Worm (Caenorhabditis elegans) whole organism, early embryonic: ENCODE measurements around the gene C26E6.12.
A peak's percentile ranks its signal among the peaks of the same experiment; 100 is the strongest.
"Not testable (repeated sequence)": the region's sequence is repeated elsewhere in the genome, so short reads cannot be mapped to it uniquely, and the experiment has no call there.

Experiments used
- B0310.2 ChIP-seq: sonication (generic microtip); optimal IDR thresholded peaks from 2 replicates; lab custom pipeline; 2016; ENCODE audit warnings: mild to moderate bottlenecking, missing genetic modification characterization, missing compliant biosample characterization
- F13C5.2 ChIP-seq: sonication (generic microtip); optimal IDR thresholded peaks from 2 replicates; lab custom pipeline; 2017; ENCODE audit warnings: mild to moderate bottlenecking, missing genetic modification characterization, inconsistent platforms, missing compliant biosample characterization
- aly-1 ChIP-seq: sonication (generic microtip); optimal IDR thresholded peaks from 2 replicates; lab custom pipeline; 2016; ENCODE audit warnings: missing genetic modification characterization, missing compliant biosample characterization
- ama-1 ChIP-seq: fragments of 150-350 bp; optimal IDR thresholded peaks from 2 replicates; lab custom pipeline; 2014
- ceh-13 ChIP-seq: fragments of 200-800 bp; sonication (Bioruptor generic); optimal IDR thresholded peaks from 2 replicates; lab custom pipeline; 2018; ENCODE audit warnings: mild to moderate bottlenecking, missing genetic modification characterization, missing compliant biosample characterization
- ceh-36 ChIP-seq: sonication (generic microtip); optimal IDR thresholded peaks from 2 replicates; lab custom pipeline; 2016; ENCODE audit warnings: missing genetic modification characterization, inconsistent platforms, missing compliant biosample characterization
- ets-7 ChIP-seq: sonication (generic microtip); optimal IDR thresholded peaks from 2 replicates; lab custom pipeline; 2016; ENCODE audit warnings: missing genotype, missing genetic modification characterization, missing compliant biosample characterization
- flt-1 ChIP-seq: fragments of 200-800 bp; sonication (Bioruptor generic); IDR thresholded peaks from 2 replicates; pipeline ENCODE4 v1.3.6; 2022; ENCODE audit warnings: missing genetic modification characterization, missing compliant biosample characterization
- hmbx-1 ChIP-seq: sonication (generic microtip); optimal IDR thresholded peaks from 2 replicates; lab custom pipeline; 2016; ENCODE audit warnings: mild to moderate bottlenecking, missing genetic modification characterization, missing compliant biosample characterization
- hmg-4 ChIP-seq: fragments of 200-800 bp; sonication (Bioruptor generic); optimal IDR thresholded peaks from 2 replicates; lab custom pipeline; 2018; ENCODE audit warnings: mild to moderate bottlenecking, missing genetic modification characterization, missing compliant biosample characterization
- hnd-1 ChIP-seq: sonication (generic microtip); optimal IDR thresholded peaks from 2 replicates; lab custom pipeline; 2016; ENCODE audit warnings: missing genetic modification characterization, missing compliant biosample characterization
- pes-1 ChIP-seq: fragments of 200-800 bp; sonication (Bioruptor generic); IDR thresholded peaks from 2 replicates; pipeline ENCODE4 v1.3.6; 2022; ENCODE audit warnings: missing genetic modification reagents, missing genetic modification characterization, missing compliant biosample characterization
- scrt-1 ChIP-seq: fragments of 200-800 bp; sonication (Bioruptor generic); IDR thresholded peaks from 2 replicates; pipeline ENCODE4 v1.3.6; 2022; ENCODE audit warnings: missing genetic modification characterization, missing compliant biosample characterization
- sea-1 ChIP-seq: fragments of 200-800 bp; sonication (Bioruptor generic); conservative IDR thresholded peaks from 2 replicates; pipeline ENCODE4 v1.3.6; 2022; ENCODE audit warnings: missing genetic modification characterization, missing compliant biosample characterization
- tbx-11 ChIP-seq: fragments of 200-800 bp; sonication (Bioruptor generic); IDR thresholded peaks from 2 replicates; pipeline ENCODE4 v1.3.6; 2022; ENCODE audit warnings: missing genetic modification characterization, missing compliant biosample characterization
- tbx-37 ChIP-seq: fragments of 200-800 bp; sonication (Bioruptor generic); conservative IDR thresholded peaks from 2 replicates; pipeline ENCODE4 v1.3.6; 2022; ENCODE audit warnings: missing genetic modification reagents, missing genetic modification characterization, missing compliant biosample characterization
- tra-4 ChIP-seq: sonication (generic microtip); optimal IDR thresholded peaks from 2 replicates; lab custom pipeline; 2017; ENCODE audit warnings: missing genetic modification characterization, missing compliant biosample characterization

The C26E6.12 gene

DNA sequence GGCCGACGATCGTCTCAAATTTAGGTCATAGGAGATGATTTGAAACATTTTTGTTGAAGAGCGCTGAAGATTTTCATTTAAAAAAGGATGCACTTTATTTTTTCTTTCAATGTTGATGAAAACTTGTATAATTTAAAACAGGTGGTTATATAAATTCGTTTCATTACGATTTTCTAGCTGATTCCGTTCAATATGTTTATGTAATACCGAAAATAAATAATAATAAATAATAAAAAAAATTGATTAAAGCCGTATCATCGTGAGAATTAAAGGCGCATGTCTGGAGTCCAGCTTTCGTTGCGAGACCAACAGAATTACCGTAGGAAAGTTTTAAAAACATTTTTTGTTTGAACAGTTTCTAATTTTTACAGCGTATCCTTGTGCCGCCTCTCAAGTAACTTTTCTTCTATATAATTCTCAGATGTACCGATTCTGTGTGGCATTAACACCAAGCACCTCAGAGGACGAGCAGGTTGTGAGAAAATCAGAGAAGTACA, at the start of gene C26E6.12, which contains the start of gene eri-9:
Gene C26E6.12 (minus strand): TSS at position 51 of the 497 bp plus-strand sequence.
Gene eri-9 (plus strand): TSS at position 248 of the 497 bp plus-strand sequence.
- no peak for TF ChIP-seq hmbx-1 (tag; lab: Kevin White, UChicago)
- TF ChIP-seq ama-1 = no peak
- TF ChIP-seq ets-7 = no peak
- no peak for TF ChIP-seq aly-1 (tag; lab: Kevin White, UChicago)
- no peak for TF ChIP-seq tbx-11 (GFP tag; lab: Robert Waterston, UW)
- no peak for TF ChIP-seq flt-1 (GFP tag; lab: Robert Waterston, UW)
- no peak for TF ChIP-seq ceh-36 (tag; lab: Kevin White, UChicago)
- no peak for TF ChIP-seq hnd-1 (tag; lab: Kevin White, UChicago)
- TF ChIP-seq tra-4 (tag; lab: Kevin White, UChicago) = no peak
- TF ChIP-seq tbx-37 (GFP tag; lab: Robert Waterston, UW) = no peak
- TF ChIP-seq scrt-1 (GFP tag; lab: Robert Waterston, UW) = no peak
- no peak for TF ChIP-seq F13C5.2
- TF ChIP-seq hmg-4 (GFP tag; lab: Kevin White, UChicago) = no peak
- TF ChIP-seq ceh-13 (GFP tag; lab: Kevin White, UChicago) = no peak
- no peak for TF ChIP-seq sea-1 (GFP tag; lab: Robert Waterston, UW)
- no peak for TF ChIP-seq pes-1 (GFP tag; lab: Robert Waterston, UW)
- TF ChIP-seq B0310.2 (tag; lab: Kevin White, UChicago) = no peak

DNA sequence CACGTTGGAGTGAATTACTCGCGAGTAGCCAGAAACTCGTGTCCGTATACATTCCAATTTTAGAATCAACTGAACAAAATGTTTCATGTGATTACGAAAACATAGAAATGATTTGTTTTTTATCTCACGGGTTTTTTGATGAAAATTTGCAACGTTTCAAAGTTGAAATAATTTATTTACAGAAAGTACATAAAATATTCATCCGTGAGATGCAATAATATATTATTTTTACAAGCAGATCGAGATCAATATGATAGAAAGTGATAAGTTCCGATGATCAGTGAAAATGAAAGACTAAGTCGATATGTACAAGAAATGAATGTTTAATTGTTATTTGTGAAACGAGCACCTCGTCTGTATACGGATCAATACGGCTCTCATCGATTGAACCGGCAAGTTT, 48.3 kb upstream of the C26E6.12 start, which contains the start of gene C27F2.6:
Gene C27F2.6 (minus strand): TSS at position 101 of the 400 bp plus-strand sequence.
- TF ChIP-seq hnd-1 (tag; lab: Kevin White, UChicago); F13C5.2; sea-1 (GFP tag; lab: Robert Waterston, UW): not testable (repeated sequence)

DNA sequence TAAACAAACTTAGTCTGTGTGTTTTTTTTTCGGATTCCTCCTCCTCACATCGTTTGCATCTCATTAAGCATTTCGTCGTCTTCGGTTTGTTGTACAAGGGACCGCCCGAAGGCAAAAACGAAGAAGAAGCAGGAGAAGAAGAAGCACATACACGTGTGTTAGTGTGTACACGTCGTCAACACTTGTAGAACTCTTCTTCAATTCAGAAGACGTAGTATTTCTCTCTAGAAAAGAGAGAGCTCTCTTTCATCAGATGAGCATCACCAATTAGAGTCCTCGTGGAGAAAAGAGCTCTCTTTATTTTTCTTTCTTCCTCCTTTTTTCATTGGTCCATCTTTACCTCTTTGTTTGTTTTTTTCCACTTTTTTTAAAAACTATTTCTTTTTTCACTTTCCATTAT, 36.1 kb upstream of the C26E6.12 start:
- TF ChIP-seq F13C5.2 (no peak), B0310.2 (tag; lab: Kevin White, UChicago) (no peak), sea-1 (GFP tag; lab: Robert Waterston, UW) (no peak), hnd-1 (tag; lab: Kevin White, UChicago) (no peak)

DNA sequence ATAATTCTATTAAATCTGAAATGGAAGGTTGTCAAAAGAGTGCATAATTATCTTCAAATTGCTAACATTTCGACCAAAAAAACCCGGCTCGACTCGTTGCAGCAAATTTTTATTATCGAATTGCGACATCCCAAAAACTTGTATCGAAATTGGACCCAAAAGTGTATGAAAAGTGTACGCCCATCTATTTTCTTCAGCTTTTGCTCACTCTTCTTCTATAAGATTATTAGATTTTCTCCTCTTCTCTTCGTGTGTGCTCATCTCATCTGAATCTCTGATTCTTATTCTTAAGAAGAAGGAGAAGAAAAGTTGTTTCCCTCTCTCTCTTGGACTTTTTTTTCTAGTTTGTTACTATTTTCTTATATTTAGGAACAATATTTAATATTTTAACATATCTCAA, 35.2 kb upstream of the C26E6.12 start:
- TF ChIP-seq ets-7 (no peak), hmg-4 (GFP tag; lab: Kevin White, UChicago) (no peak), B0310.2 (tag; lab: Kevin White, UChicago) (no peak), tbx-37 (GFP tag; lab: Robert Waterston, UW) (no peak), flt-1 (GFP tag; lab: Robert Waterston, UW) (no peak), tbx-11 (GFP tag; lab: Robert Waterston, UW) (no peak), ama-1 (no peak), sea-1 (GFP tag; lab: Robert Waterston, UW) (no peak), pes-1 (GFP tag; lab: Robert Waterston, UW) (no peak), tra-4 (tag; lab: Kevin White, UChicago) (no peak), ceh-36 (tag; lab: Kevin White, UChicago) (no peak), aly-1 (tag; lab: Kevin White, UChicago) (no peak), hnd-1 (tag; lab: Kevin White, UChicago) (no peak), scrt-1 (GFP tag; lab: Robert Waterston, UW) (no peak), F13C5.2 (no peak), hmbx-1 (tag; lab: Kevin White, UChicago) (no peak)

DNA sequence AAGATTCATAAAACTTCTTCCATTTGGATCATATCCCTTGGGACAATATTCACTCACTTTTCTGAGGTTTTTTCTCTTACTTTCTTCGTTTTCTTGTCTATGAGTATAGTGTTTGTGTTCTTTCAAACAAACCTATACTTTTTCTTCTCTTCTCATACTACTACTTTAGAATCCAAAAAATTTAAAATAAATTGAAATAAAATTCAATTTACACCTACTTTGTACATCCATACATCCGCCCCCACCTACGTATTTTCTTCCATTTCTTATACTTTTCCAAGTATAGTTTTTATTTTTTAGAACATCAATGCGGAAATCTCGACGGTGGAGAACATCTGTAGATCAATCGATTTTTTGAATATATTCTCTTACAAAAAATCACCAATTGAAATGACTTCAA, 33.2 kb upstream of the C26E6.12 start, which contains the start of gene nca-2:
Gene nca-2 (plus strand): TSS at position 301 of the 400 bp plus-strand sequence.
- no peak for TF ChIP-seq hmbx-1 (tag; lab: Kevin White, UChicago)
- TF ChIP-seq tbx-37 (GFP tag; lab: Robert Waterston, UW) = no peak
- TF ChIP-seq tbx-11 (GFP tag; lab: Robert Waterston, UW) = no peak
- no peak for TF ChIP-seq hmg-4 (GFP tag; lab: Kevin White, UChicago)
- no peak for TF ChIP-seq ets-7
- no peak for TF ChIP-seq pes-1 (GFP tag; lab: Robert Waterston, UW)
- TF ChIP-seq F13C5.2 = no peak
- TF ChIP-seq ceh-36 (tag; lab: Kevin White, UChicago) = no peak
- no peak for TF ChIP-seq flt-1 (GFP tag; lab: Robert Waterston, UW)
- no peak for TF ChIP-seq ceh-13 (GFP tag; lab: Kevin White, UChicago)
- no peak for TF ChIP-seq aly-1 (tag; lab: Kevin White, UChicago)
- no peak for TF ChIP-seq scrt-1 (GFP tag; lab: Robert Waterston, UW)
- TF ChIP-seq sea-1 (GFP tag; lab: Robert Waterston, UW) = no peak
- no peak for TF ChIP-seq B0310.2 (tag; lab: Kevin White, UChicago)
- TF ChIP-seq hnd-1 (tag; lab: Kevin White, UChicago) = no peak
- TF ChIP-seq tra-4 (tag; lab: Kevin White, UChicago) = no peak

DNA sequence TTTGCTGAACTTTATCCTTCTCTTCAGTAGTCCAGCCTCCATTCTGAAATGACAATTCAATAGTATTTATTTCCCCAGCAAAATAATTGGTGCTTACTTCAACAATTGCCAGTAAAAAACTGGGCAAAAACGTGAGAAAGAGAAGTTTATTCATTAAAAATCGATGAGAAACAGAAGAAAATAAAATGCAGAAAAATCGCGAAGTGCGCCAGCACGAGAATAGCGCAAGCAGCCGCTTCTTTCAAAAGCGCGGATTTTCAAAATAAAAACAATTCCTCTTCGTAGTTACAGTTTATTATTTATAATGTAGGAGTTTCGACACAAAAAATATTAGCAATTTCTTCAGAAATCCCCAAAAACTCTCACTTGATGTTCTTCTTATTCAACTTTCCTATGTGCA, 30.8 kb upstream of the C26E6.12 start, which contains the start of gene C27F2.9:
Gene C27F2.9 (minus strand): TSS at position 159 of the 400 bp plus-strand sequence.
- no peak for TF ChIP-seq ceh-13 (GFP tag; lab: Kevin White, UChicago)
- TF ChIP-seq scrt-1 (GFP tag; lab: Robert Waterston, UW) = no peak
- TF ChIP-seq F13C5.2 = peak; percentile 91
- 0 out of 2 replicates have a peak, but pooled peaks have one; percentile 5 for TF ChIP-seq tbx-11 (GFP tag; lab: Robert Waterston, UW)
- TF ChIP-seq B0310.2 (tag; lab: Kevin White, UChicago) = no peak
- no peak for TF ChIP-seq aly-1 (tag; lab: Kevin White, UChicago)
- 0 out of 2 replicates have a peak, but pooled peaks have one; percentile 14 for TF ChIP-seq sea-1 (GFP tag; lab: Robert Waterston, UW)
- peak; percentile 67 for TF ChIP-seq pes-1 (GFP tag; lab: Robert Waterston, UW)
- TF ChIP-seq ets-7 = peak; percentile 1

DNA sequence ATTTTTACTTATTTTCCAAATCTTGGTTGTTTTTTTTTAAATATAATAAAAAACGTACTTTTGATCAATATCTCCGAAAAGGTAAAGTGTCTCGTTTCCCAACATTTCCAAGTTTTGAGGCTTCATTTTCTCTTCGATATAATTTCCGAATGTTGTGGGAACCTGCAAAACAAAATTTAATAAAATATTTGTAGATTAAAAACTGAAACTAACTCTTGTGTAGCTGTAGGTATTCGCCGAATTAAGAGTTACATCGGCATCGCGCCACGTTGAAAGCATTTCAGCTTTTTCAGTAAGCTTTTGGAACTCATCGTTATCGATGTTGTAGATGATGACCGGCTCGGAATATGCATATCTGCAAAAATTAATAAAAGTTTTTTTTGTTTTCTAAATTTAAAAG, 30.3 kb upstream of the C26E6.12 start, which contains the start of gene vps-22:
Gene vps-22 (minus strand): TSS at position 101 of the 400 bp plus-strand sequence.
- TF ChIP-seq tbx-37 (GFP tag; lab: Robert Waterston, UW) = no peak
- TF ChIP-seq pes-1 (GFP tag; lab: Robert Waterston, UW) = no peak
- no peak for TF ChIP-seq hnd-1 (tag; lab: Kevin White, UChicago)
- no peak for TF ChIP-seq hmg-4 (GFP tag; lab: Kevin White, UChicago)
- no peak for TF ChIP-seq aly-1 (tag; lab: Kevin White, UChicago)
- TF ChIP-seq ets-7 = no peak
- no peak for TF ChIP-seq F13C5.2
- TF ChIP-seq flt-1 (GFP tag; lab: Robert Waterston, UW) = no peak
- TF ChIP-seq ceh-36 (tag; lab: Kevin White, UChicago) = no peak
- TF ChIP-seq tra-4 (tag; lab: Kevin White, UChicago) = no peak
- no peak for TF ChIP-seq ama-1
- TF ChIP-seq B0310.2 (tag; lab: Kevin White, UChicago) = no peak
- no peak for TF ChIP-seq ceh-13 (GFP tag; lab: Kevin White, UChicago)
- no peak for TF ChIP-seq scrt-1 (GFP tag; lab: Robert Waterston, UW)
- TF ChIP-seq sea-1 (GFP tag; lab: Robert Waterston, UW) = no peak
